Worm (Caenorhabditis elegans) whole organism, L1 larva: ENCODE data around the gene msp-78.

Experiments used
- C16A3.4 ChIP-seq: fragments of 150-350 bp; optimal IDR thresholded peaks from 2 replicates; lab custom pipeline; 2014; ENCODE audit warnings: missing biosample characterization, missing genetic modification characterization
- aha-1 ChIP-seq: fragments of 150-350 bp; optimal IDR thresholded peaks from 2 replicates; lab custom pipeline; 2014; ENCODE audit warnings: missing biosample characterization, missing genetic modification characterization
- alr-1 ChIP-seq: fragments of 200-800 bp; sonication (Bioruptor generic); optimal IDR thresholded peaks from 2 replicates; lab custom pipeline; 2018; ENCODE audit warnings: borderline replicate concordance, mild to moderate bottlenecking, missing genetic modification characterization, missing compliant biosample characterization
- blmp-1 ChIP-seq: fragments of 150-350 bp; optimal IDR thresholded peaks from 2 replicates; lab custom pipeline; 2014; ENCODE audit warnings: missing biosample characterization, missing genetic modification characterization
- ceh-88 ChIP-seq: fragments of 200-800 bp; sonication (Bioruptor generic); IDR thresholded peaks from 2 replicates; pipeline ENCODE4 v1.3.6; 2022; ENCODE audit warnings: missing genetic modification characterization, missing compliant biosample characterization
- ceh-90 ChIP-seq: sonication (generic microtip); optimal IDR thresholded peaks from 2 replicates; lab custom pipeline; 2016; ENCODE audit warnings: missing genetic modification characterization, missing compliant biosample characterization
- ces-1 ChIP-seq: fragments of 150-350 bp; optimal IDR thresholded peaks from 2 replicates; lab custom pipeline; 2014; ENCODE audit warnings: missing biosample characterization, missing genetic modification reagents, missing genetic modification characterization
- dpl-1 ChIP-seq, 3 experiments: fragments of 150-350 bp in 2 of 3; sonication (generic microtip) in 1 of 3; optimal IDR thresholded peaks; 2 replicates each; lab custom pipeline; 2014 to 2017; ENCODE audit warnings: missing biosample characterization in 3 of 3, missing genetic modification characterization in 3 of 3, missing genetic modification reagents in 3 of 3
- dsc-1 ChIP-seq: sonication (generic microtip); optimal IDR thresholded peaks from 2 replicates; lab custom pipeline; 2016; ENCODE audit warnings: mild to moderate bottlenecking, missing genetic modification characterization, missing compliant biosample characterization
- efl-1 ChIP-seq, 4 experiments: fragments of 150-350 bp; optimal IDR thresholded peaks in 3 of 4; peaks in 1 of 4; 1 replicate in 1 of 4; 2 replicates in 3 of 4; lab custom pipeline; 2014; ENCODE audit warnings: missing biosample characterization in 2 of 4, missing genetic modification characterization in 2 of 4, missing genetic modification reagents in 2 of 4
- efl-3 ChIP-seq: fragments of 200-800 bp; sonication (Bioruptor generic); optimal IDR thresholded peaks from 2 replicates; lab custom pipeline; 2018; ENCODE audit warnings: mild to moderate bottlenecking, missing genetic modification characterization, missing compliant biosample characterization
- elt-2 ChIP-seq: sonication (generic microtip); optimal IDR thresholded peaks from 2 replicates; lab custom pipeline; 2016; ENCODE audit warnings: missing genetic modification characterization, mild to moderate bottlenecking, inconsistent platforms, missing compliant biosample characterization, missing genetic modification reagents
- elt-3 ChIP-seq, 6 experiments: fragments of 150-350 bp in 1 of 6; sonication (generic microtip); optimal IDR thresholded peaks; 2 replicates each; lab custom pipeline; 2017 to 2018; ENCODE audit warnings: missing biosample characterization in 6 of 6, missing genetic modification characterization in 6 of 6, inconsistent platforms in 1 of 6
- grh-1 ChIP-seq: fragments of 200-800 bp; sonication (Bioruptor generic); IDR thresholded peaks from 2 replicates; pipeline ENCODE4 v1.3.6; 2022; ENCODE audit warnings: missing genetic modification reagents, missing genetic modification characterization, missing compliant biosample characterization
- hlh-4 ChIP-seq: sonication (generic microtip); optimal IDR thresholded peaks from 2 replicates; lab custom pipeline; 2016; ENCODE audit warnings: mild to moderate bottlenecking, missing genetic modification characterization, missing compliant biosample characterization
- hpl-2 ChIP-seq: fragments of 150-350 bp; optimal IDR thresholded peaks from 2 replicates; lab custom pipeline; 2014; ENCODE audit warnings: missing biosample characterization, missing genetic modification reagents, missing genetic modification characterization
- lin-14 ChIP-seq: fragments of 200-800 bp; sonication (Bioruptor generic); optimal IDR thresholded peaks from 2 replicates; lab custom pipeline; 2018; ENCODE audit warnings: mild to moderate bottlenecking, missing genetic modification characterization, moderate library complexity, missing compliant biosample characterization
- lin-15B ChIP-seq: fragments of 150-350 bp; sonication (generic microtip); optimal IDR thresholded peaks from 3 replicates; lab custom pipeline; 2014; ENCODE audit warnings: missing biosample characterization, missing genetic modification characterization
- lin-35 ChIP-seq, 2 experiments: fragments of 150-350 bp; optimal IDR thresholded peaks; 2 replicates each; lab custom pipeline; 2014; ENCODE audit warnings: missing biosample characterization in 2 of 2, missing genetic modification characterization in 2 of 2, missing genetic modification reagents in 2 of 2
- lin-39 ChIP-seq: fragments of 150-350 bp; optimal IDR thresholded peaks from 2 replicates; lab custom pipeline; 2014; ENCODE audit warnings: missing biosample characterization, missing genetic modification reagents, missing genetic modification characterization
- lir-3 ChIP-seq: sonication (generic microtip); optimal IDR thresholded peaks from 2 replicates; lab custom pipeline; 2016; ENCODE audit warnings: mild to moderate bottlenecking, missing genetic modification characterization, moderate library complexity, missing compliant biosample characterization; ENCODE audit not compliant: poor library complexity
- lsy-2 ChIP-seq, 2 experiments: fragments of 150-350 bp; optimal IDR thresholded peaks; 2 replicates each; lab custom pipeline; 2014; ENCODE audit warnings: missing biosample characterization in 2 of 2, missing genetic modification characterization in 2 of 2
- mef-2 ChIP-seq: fragments of 150-350 bp; optimal IDR thresholded peaks from 2 replicates; lab custom pipeline; 2014; ENCODE audit warnings: missing biosample characterization, missing genetic modification characterization
- mep-1 ChIP-seq: fragments of 150-350 bp; optimal IDR thresholded peaks from 2 replicates; lab custom pipeline; 2014; ENCODE audit warnings: missing biosample characterization, missing genetic modification characterization
- nhr-19 ChIP-seq: fragments of 200-800 bp; sonication (Bioruptor generic); conservative IDR thresholded peaks from 2 replicates; pipeline ENCODE4 v1.3.6; 2022; ENCODE audit warnings: missing genetic modification characterization, missing compliant biosample characterization
- nhr-20 ChIP-seq: sonication (generic microtip); optimal IDR thresholded peaks from 2 replicates; lab custom pipeline; 2016; ENCODE audit warnings: mild to moderate bottlenecking, missing genetic modification characterization, missing compliant biosample characterization
- nhr-237 ChIP-seq: fragments of 150-350 bp; optimal IDR thresholded peaks from 2 replicates; lab custom pipeline; 2014; ENCODE audit warnings: missing biosample characterization, missing genetic modification characterization
- nhr-71 ChIP-seq: sonication (generic microtip); optimal IDR thresholded peaks from 2 replicates; lab custom pipeline; 2016; ENCODE audit warnings: mild to moderate bottlenecking, missing genetic modification characterization, moderate library complexity, missing compliant biosample characterization
- nhr-76 ChIP-seq: sonication (generic microtip); optimal IDR thresholded peaks from 2 replicates; lab custom pipeline; 2017; ENCODE audit warnings: missing biosample characterization, missing genetic modification characterization
- nhr-85 ChIP-seq: sonication (generic microtip); peaks from one replicate; lab custom pipeline; 2016; ENCODE audit warnings: missing genetic modification characterization, inconsistent platforms, missing compliant biosample characterization
- nhr-90 ChIP-seq: sonication (generic microtip); optimal IDR thresholded peaks from 2 replicates; lab custom pipeline; 2016; ENCODE audit warnings: mild to moderate bottlenecking, missing genetic modification characterization, missing compliant biosample characterization; ENCODE audit not compliant: poor library complexity
- pqm-1 ChIP-seq: sonication (generic microtip); optimal IDR thresholded peaks from 3 replicates; lab custom pipeline; 2017; ENCODE audit warnings: missing biosample characterization, missing genetic modification characterization
- rnt-1 ChIP-seq: sonication (generic microtip); optimal IDR thresholded peaks from 2 replicates; lab custom pipeline; 2016; ENCODE audit warnings: mild to moderate bottlenecking, missing genetic modification characterization, moderate library complexity, missing compliant biosample characterization
- snu-23 ChIP-seq: sonication (generic microtip); optimal IDR thresholded peaks from 2 replicates; lab custom pipeline; 2016; ENCODE audit warnings: missing genetic modification characterization, missing compliant biosample characterization
- sup-37 ChIP-seq: fragments of 200-800 bp; sonication (Bioruptor generic); optimal IDR thresholded peaks from 2 replicates; lab custom pipeline; 2018; ENCODE audit warnings: mild to moderate bottlenecking, missing genetic modification characterization, missing compliant biosample characterization
- swsn-7 ChIP-seq: sonication (generic microtip); optimal IDR thresholded peaks from 2 replicates; lab custom pipeline; 2016; ENCODE audit warnings: missing genetic modification characterization, missing compliant biosample characterization
- tbx-2 ChIP-seq: sonication (generic microtip); optimal IDR thresholded peaks from 2 replicates; lab custom pipeline; 2016; ENCODE audit warnings: missing genetic modification characterization, missing compliant biosample characterization
- unc-30 ChIP-seq: sonication (generic microtip); optimal IDR thresholded peaks from 2 replicates; lab custom pipeline; 2017; ENCODE audit warnings: missing biosample characterization, missing genetic modification characterization
- vab-15 ChIP-seq: sonication (generic microtip); optimal IDR thresholded peaks from 2 replicates; lab custom pipeline; 2017; ENCODE audit warnings: missing genotype, mild to moderate bottlenecking, missing genetic modification characterization, missing compliant biosample characterization
- xbp-1 ChIP-seq: sonication (generic microtip); optimal IDR thresholded peaks from 2 replicates; lab custom pipeline; 2016; ENCODE audit warnings: missing genetic modification characterization, missing compliant biosample characterization
- zag-1 ChIP-seq: fragments of 150-350 bp; optimal IDR thresholded peaks from 2 replicates; lab custom pipeline; 2014; ENCODE audit warnings: missing biosample characterization, missing genetic modification characterization
- zip-4 ChIP-seq: fragments of 200-800 bp; sonication (Bioruptor generic); optimal IDR thresholded peaks from 2 replicates; lab custom pipeline; 2018; ENCODE audit warnings: mild to moderate bottlenecking, missing genetic modification characterization, moderate library complexity, missing compliant biosample characterization
- ztf-11 ChIP-seq, 2 experiments: sonication (generic microtip); optimal IDR thresholded peaks; 2 replicates each; lab custom pipeline; 2016 to 2017; ENCODE audit warnings: missing genetic modification characterization in 2 of 2, missing biosample characterization in 1 of 2, missing compliant biosample characterization in 1 of 2

msp-78 gene

DNA sequence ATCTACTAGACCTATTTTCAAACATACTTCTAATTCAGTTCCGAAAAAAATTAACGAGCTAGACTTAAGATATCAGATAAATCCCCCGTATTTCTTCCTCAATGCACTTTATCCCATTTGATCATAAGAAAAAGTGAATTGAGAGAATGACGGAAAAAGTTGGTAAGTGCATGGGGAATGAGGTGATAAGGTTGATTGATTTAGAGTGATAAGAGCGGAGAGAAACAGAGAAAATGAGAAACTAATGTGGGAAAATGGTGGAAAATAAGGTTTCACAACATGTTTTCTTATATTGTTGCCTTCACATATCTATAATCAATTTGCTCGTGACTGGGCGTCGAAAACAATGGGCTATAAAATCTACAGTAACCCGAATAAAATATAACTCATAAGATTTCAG, 34.1 kb upstream of the msp-78 start:
- TF ChIP-seq dsc-1 (tag; lab: Kevin White, UChicago) (peak; percentile 53), nhr-19 (GFP tag; lab: Robert Waterston, UW) (peak; percentile 37; the same call in 1 of the 2 replicates), nhr-90 (peak; percentile 18), lin-15B (tag; lab: Kevin White, UChicago) (no peak), aha-1 (tag; lab: Kevin White, UChicago) (no peak), elt-3 (tag; optimal IDR thresholded peaks at IDR 0.05; lab: Kevin White, UChicago) (peak in 5 of 6 experiments; percentile 28 to 82 (median 45)), lin-14 (GFP tag; lab: Kevin White, UChicago) (peak; percentile 66), lin-35 (GFP tag; optimal IDR thresholded peaks at IDR 0.05; lab: Kevin White, UChicago) (peak in 1 of 2 experiments; percentile 39), blmp-1 (tag; lab: Kevin White, UChicago) (peak; percentile 85), nhr-71 (tag; lab: Kevin White, UChicago) (peak; percentile 63), C16A3.4 (no peak), nhr-85 (peak; percentile 77), rnt-1 (tag; lab: Kevin White, UChicago) (peak; percentile 24), pqm-1 (tag; lab: Kevin White, UChicago) (peak; percentile 7), mep-1 (tag; lab: Kevin White, UChicago) (peak; percentile 40), lsy-2 (tag; optimal IDR thresholded peaks at IDR 0.05; lab: Kevin White, UChicago) (peak; percentile 27 to 35), nhr-20 (tag; lab: Kevin White, UChicago) (peak; percentile 52), zip-4 (GFP tag; lab: Kevin White, UChicago) (no peak), ceh-88 (GFP tag; lab: Robert Waterston, UW) (no peak), snu-23 (GFP tag; lab: Kevin White, UChicago) (peak; percentile 30), elt-2 (tag; lab: Kevin White, UChicago) (peak; percentile 50), lir-3 (no peak)

DNA sequence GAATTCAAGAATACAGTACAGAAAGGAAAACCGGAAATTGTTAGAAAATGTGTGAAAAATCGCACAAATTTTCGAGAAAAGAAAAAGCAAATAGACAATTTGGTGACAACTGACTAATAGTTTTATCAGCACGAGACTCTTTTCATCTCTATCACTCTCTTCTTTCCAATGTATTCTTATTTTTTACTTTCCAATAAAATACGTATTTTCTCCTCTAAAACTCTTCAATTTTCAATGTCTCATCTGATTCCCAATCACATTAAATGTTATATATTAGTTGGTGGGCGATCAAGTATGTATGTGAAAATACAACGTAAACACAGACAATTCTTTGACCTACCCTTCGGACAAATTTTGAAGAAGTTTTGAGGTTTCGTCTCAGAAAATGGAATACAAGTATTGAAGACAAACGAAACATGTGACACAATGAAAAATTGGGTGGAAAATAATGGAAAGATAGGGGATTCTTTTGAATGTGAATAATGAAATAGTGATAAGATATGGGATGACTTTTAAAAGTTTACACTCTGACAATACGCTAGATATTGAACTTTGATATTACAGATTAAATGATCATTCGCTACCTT, 32.5 kb upstream of the msp-78 start, which contains the start of gene cka-1:
cka-1 (minus strand) TSS at position 418 of the 587 bp plus-strand sequence.
- TF ChIP-seq grh-1 (GFP tag; lab: Robert Waterston, UW) (no peak), nhr-85 (peak; percentile 48), sup-37 (no peak), hlh-4 (no peak), vab-15 (tag; lab: Kevin White, UChicago) (peak; percentile 67), nhr-76 (tag; lab: Kevin White, UChicago) (no peak), dpl-1 (GFP tag; optimal IDR thresholded peaks at IDR 0.05; lab: Kevin White, UChicago) (no peak), pqm-1 (tag; lab: Kevin White, UChicago) (no peak), lin-39 (tag; lab: Kevin White, UChicago) (no peak), C16A3.4 (peak; percentile 16), ceh-90 (tag; lab: Kevin White, UChicago) (no peak), lsy-2 (tag; optimal IDR thresholded peaks at IDR 0.05; lab: Kevin White, UChicago) (peak in 1 of 2 experiments; percentile 62), unc-30 (tag; lab: Kevin White, UChicago) (no peak), nhr-237 (tag; lab: Kevin White, UChicago) (no peak), ztf-11 (tag; optimal IDR thresholded peaks at IDR 0.05; lab: Kevin White, UChicago) (no peak), lin-14 (GFP tag; lab: Kevin White, UChicago) (peak; percentile 71), efl-1 (optimal IDR thresholded peaks at IDR 0.05; lab: Kevin White, UChicago) (peak in 1 of 2 experiments; percentile 6), efl-1 (GFP tag; optimal IDR thresholded peaks at IDR 0.05 in 1 of 2; lab: Kevin White, UChicago) (peak in 1 of 2 experiments; percentile 89), mep-1 (tag; lab: Kevin White, UChicago) (no peak), swsn-7 (tag; lab: Kevin White, UChicago) (no peak), tbx-2 (tag; lab: Kevin White, UChicago) (peak; percentile 9), alr-1 (tag; lab: Kevin White, UChicago) (no peak), efl-3 (GFP tag; lab: Kevin White, UChicago) (no peak), xbp-1 (tag; lab: Kevin White, UChicago) (no peak), dsc-1 (tag; lab: Kevin White, UChicago) (no peak), lin-35 (GFP tag; optimal IDR thresholded peaks at IDR 0.05; lab: Kevin White, UChicago) (peak in 1 of 2 experiments; percentile 55), nhr-71 (tag; lab: Kevin White, UChicago) (peak; percentile 63), ces-1 (GFP tag; lab: Kevin White, UChicago) (no peak), rnt-1 (tag; lab: Kevin White, UChicago) (no peak), elt-2 (tag; lab: Kevin White, UChicago) (peak; percentile 52), snu-23 (GFP tag; lab: Kevin White, UChicago) (no peak), nhr-20 (tag; lab: Kevin White, UChicago) (peak; percentile 63), elt-3 (tag; optimal IDR thresholded peaks at IDR 0.05; lab: Kevin White, UChicago) (peak in 1 of 6 experiments; percentile 48), zag-1 (tag; lab: Kevin White, UChicago) (no peak), mef-2 (tag; lab: Kevin White, UChicago) (no peak), nhr-90 (peak; percentile 11), zip-4 (GFP tag; lab: Kevin White, UChicago) (no peak), hpl-2 (GFP tag; lab: Kevin White, UChicago) (no peak)
